Worm (Caenorhabditis elegans) whole organism, midembryonic: ENCODE measurements around the gene srlf-13.

Experiments
- T22C8.4 ChIP-seq: fragments of 200-800 bp; sonication (Bioruptor generic); IDR thresholded peaks from 2 replicates; pipeline ENCODE4 v1.3.6; 2022; ENCODE audit warnings: missing genetic modification characterization, missing compliant biosample characterization
- cog-1 ChIP-seq: sonication (generic microtip); optimal IDR thresholded peaks from 2 replicates; lab custom pipeline; 2016; ENCODE audit warnings: missing genetic modification characterization, missing compliant biosample characterization
- flt-1 ChIP-seq: fragments of 200-800 bp; sonication (Bioruptor generic); IDR thresholded peaks from 2 replicates; pipeline ENCODE4 v1.3.6; 2022; ENCODE audit warnings: missing genetic modification characterization, missing compliant biosample characterization
- klf-2 ChIP-seq: fragments of 200-800 bp; sonication (Bioruptor generic); conservative IDR thresholded peaks from 2 replicates; pipeline ENCODE4 v1.3.6; 2022; ENCODE audit warnings: missing genetic modification reagents, missing genetic modification characterization, missing compliant biosample characterization
- ref-1 ChIP-seq: fragments of 200-800 bp; sonication (Bioruptor generic); conservative IDR thresholded peaks from 2 replicates; pipeline ENCODE4 v1.3.6; 2022; ENCODE audit warnings: missing genetic modification reagents, missing genetic modification characterization, missing compliant biosample characterization
- tab-1 ChIP-seq: fragments of 200-800 bp; sonication (Bioruptor generic); IDR thresholded peaks from 2 replicates; pipeline ENCODE4 v1.3.6; 2022; ENCODE audit warnings: missing genetic modification characterization, missing compliant biosample characterization
- ztf-29 ChIP-seq: fragments of 200-800 bp; sonication (Bioruptor generic); IDR thresholded peaks from 2 replicates; pipeline ENCODE4 v1.3.6; 2022; ENCODE audit warnings: missing genetic modification reagents, missing genetic modification characterization, missing compliant biosample characterization

- no peak for TF ChIP-seq T22C8.4 (GFP tag; lab: Robert Waterston, UW)
- no peak for TF ChIP-seq klf-2 (GFP tag; lab: Robert Waterston, UW)
- no peak for TF ChIP-seq flt-1 (GFP tag; lab: Robert Waterston, UW)
- TF ChIP-seq ztf-29 (GFP tag; lab: Robert Waterston, UW) = no peak
- TF ChIP-seq tab-1 (GFP tag; lab: Robert Waterston, UW) = no peak
- TF ChIP-seq ref-1 (GFP tag; lab: Robert Waterston, UW) = no peak
- TF ChIP-seq cog-1 (tag; lab: Kevin White, UChicago) = no peak
Measured at ce11 chrIV:10881230-10881629, 15.2 kb downstream of the srlf-13 start, which contains the start of gene F13E9.13.
